Fruit fly (Drosophila melanogaster) whole organism, embryonic: ENCODE results near the gene CG14212.

Experiments
- Atf3 ChIP-seq: fragments of 200-800 bp; sonication (Bioruptor generic); optimal IDR thresholded peaks from 3 replicates; lab custom pipeline; 2016; ENCODE audit warnings: missing biosample characterization, missing genetic modification characterization
- B-H2 ChIP-seq: fragments of 200-800 bp; sonication (Bioruptor generic); optimal IDR thresholded peaks from 2 replicates; lab custom pipeline; 2018; ENCODE audit warnings: missing biosample characterization, mild to moderate bottlenecking, missing genetic modification characterization
- Bgb ChIP-seq: fragments of 200-800 bp; sonication (Bioruptor generic); IDR thresholded peaks from 2 replicates; pipeline ENCODE4 v1.3.6; 2022; ENCODE audit warnings: missing biosample characterization, missing genetic modification characterization; ENCODE audit not compliant: partially characterized antibody
- CG10543 ChIP-seq: fragments of 200-800 bp; sonication (Bioruptor generic); optimal IDR thresholded peaks from 3 replicates; lab custom pipeline; 2017; ENCODE audit warnings: missing biosample characterization, mild to moderate bottlenecking, missing genetic modification characterization, moderate library complexity
- CG10979 ChIP-seq: fragments of 200-800 bp; sonication (Bioruptor generic); optimal IDR thresholded peaks from 2 replicates; lab custom pipeline; 2018; ENCODE audit warnings: missing biosample characterization, mild to moderate bottlenecking, missing genetic modification characterization, moderate library complexity
- CG11560 ChIP-seq: fragments of 200-800 bp; sonication (Bioruptor generic); IDR thresholded peaks from 3 replicates; pipeline ENCODE4 v1.3.6; 2022; ENCODE audit warnings: missing biosample characterization, missing genetic modification characterization
- CG12219 ChIP-seq: fragments of 200-800 bp; sonication (Bioruptor generic); optimal IDR thresholded peaks from 3 replicates; lab custom pipeline; 2018; ENCODE audit warnings: missing biosample characterization, mild to moderate bottlenecking, missing genetic modification characterization
- CG13123 ChIP-seq: fragments of 200-800 bp; sonication (Bioruptor generic); optimal IDR thresholded peaks from 2 replicates; lab custom pipeline; 2016; ENCODE audit warnings: missing biosample characterization, missing genetic modification characterization
- CG13424 ChIP-seq: fragments of 200-800 bp; sonication (Bioruptor generic); optimal IDR thresholded peaks from 2 replicates; lab custom pipeline; 2019; ENCODE audit warnings: missing biosample characterization, mild to moderate bottlenecking, missing genetic modification characterization, moderate library complexity
- CG13624 ChIP-seq: fragments of 200-800 bp; sonication (Bioruptor generic); optimal IDR thresholded peaks from 2 replicates; lab custom pipeline; 2016; ENCODE audit warnings: missing biosample characterization, missing genetic modification characterization
- CG15269 ChIP-seq: fragments of 200-800 bp; sonication (Bioruptor generic); optimal IDR thresholded peaks from 2 replicates; lab custom pipeline; 2018; ENCODE audit warnings: missing biosample characterization, mild to moderate bottlenecking, missing genetic modification characterization, moderate library complexity
- CG1602 ChIP-seq: fragments of 200-800 bp; sonication (Bioruptor generic); optimal IDR thresholded peaks from 3 replicates; lab custom pipeline; 2016; ENCODE audit warnings: missing biosample characterization, missing genetic modification characterization
- CG16863 ChIP-seq: fragments of 200-800 bp; sonication (Bioruptor generic); optimal IDR thresholded peaks from 3 replicates; lab custom pipeline; 2016; ENCODE audit warnings: missing biosample characterization, missing genetic modification characterization
- CG17359 ChIP-seq: fragments of 200-800 bp; sonication (Bioruptor generic); optimal IDR thresholded peaks from 3 replicates; lab custom pipeline; 2018; ENCODE audit warnings: missing biosample characterization, mild to moderate bottlenecking, missing genetic modification characterization, moderate library complexity
- CG2678 ChIP-seq: fragments of 200-800 bp; sonication (Bioruptor generic); optimal IDR thresholded peaks from 3 replicates; lab custom pipeline; 2019; ENCODE audit warnings: missing biosample characterization, mild to moderate bottlenecking, missing genetic modification characterization, moderate library complexity
- CG30403 ChIP-seq: fragments of 200-800 bp; sonication (Bioruptor generic); optimal IDR thresholded peaks from 3 replicates; lab custom pipeline; 2016; ENCODE audit warnings: missing biosample characterization, missing genetic modification characterization
- CG30431 ChIP-seq: fragments of 200-800 bp; sonication (Bioruptor generic); optimal IDR thresholded peaks from 2 replicates; lab custom pipeline; 2017; ENCODE audit warnings: missing biosample characterization, missing genetic modification characterization
- CG31441 ChIP-seq: fragments of 200-800 bp; sonication (Bioruptor generic); IDR thresholded peaks from 2 replicates; pipeline ENCODE4 v1.3.6; 2022; ENCODE audit warnings: missing biosample characterization, missing genetic modification characterization
- CG34224 ChIP-seq: fragments of 200-800 bp; sonication (Bioruptor generic); IDR thresholded peaks from 3 replicates; pipeline ENCODE4 v1.3.6; 2022; ENCODE audit warnings: missing biosample characterization, missing genetic modification characterization; ENCODE audit not compliant: partially characterized antibody
- CG4360 ChIP-seq: fragments of 200-800 bp; sonication (Bioruptor generic); IDR thresholded peaks from 2 replicates; pipeline ENCODE4 v1.3.6; 2022; ENCODE audit warnings: missing biosample characterization, missing genetic modification characterization
- CG4424 ChIP-seq: fragments of 200-800 bp; sonication (Bioruptor generic); optimal IDR thresholded peaks from 3 replicates; lab custom pipeline; 2016; ENCODE audit warnings: missing biosample characterization, missing genetic modification characterization
- CG4617 ChIP-seq: fragments of 200-800 bp; sonication (Bioruptor generic); optimal IDR thresholded peaks from 3 replicates; lab custom pipeline; 2016; ENCODE audit warnings: missing biosample characterization, missing genetic modification characterization, borderline replicate concordance
- CG6175 ChIP-seq: fragments of 200-800 bp; sonication (Bioruptor generic); IDR thresholded peaks from 3 replicates; pipeline ENCODE4 v1.3.6; 2022; ENCODE audit warnings: missing biosample characterization, missing genetic modification characterization
- CG6854 ChIP-seq: fragments of 200-800 bp; sonication (Bioruptor generic); optimal IDR thresholded peaks from 3 replicates; lab custom pipeline; 2017; ENCODE audit warnings: missing biosample characterization, mild to moderate bottlenecking, missing genetic modification characterization
- CG9817 ChIP-seq: fragments of 200-800 bp; sonication (Bioruptor generic); optimal IDR thresholded peaks from 2 replicates; lab custom pipeline; 2018; ENCODE audit warnings: missing biosample characterization, mild to moderate bottlenecking, missing genetic modification characterization, moderate library complexity
- CTCF ChIP-seq: fragments of 200-800 bp; sonication (Bioruptor generic); optimal IDR thresholded peaks from 2 replicates; lab custom pipeline; 2017; ENCODE audit warnings: missing biosample characterization, mild to moderate bottlenecking, missing genetic modification characterization, moderate library complexity
- D19A ChIP-seq: fragments of 200-800 bp; optimal IDR thresholded peaks from 3 replicates; lab custom pipeline; 2019; ENCODE audit warnings: missing biosample characterization, mild to moderate bottlenecking, missing genetic modification characterization, moderate library complexity
- Doc3 ChIP-seq: fragments of 200-800 bp; sonication (Bioruptor generic); IDR thresholded peaks from 3 replicates; pipeline ENCODE4 v1.3.6; 2022; ENCODE audit warnings: missing biosample characterization, missing genetic modification characterization; ENCODE audit not compliant: partially characterized antibody
- Pdp1 ChIP-seq, 2 experiments: fragments of 200-800 bp; sonication (Bioruptor generic); optimal IDR thresholded peaks; 3 replicates each; lab custom pipeline; 2016; ENCODE audit warnings: missing biosample characterization in 2 of 2, missing genetic modification characterization in 2 of 2, mild to moderate bottlenecking in 1 of 2, moderate library complexity in 1 of 2
- Ravus ChIP-seq: fragments of 200-800 bp; sonication (Bioruptor generic); IDR thresholded peaks from 2 replicates; pipeline ENCODE4 v1.3.6; 2022; ENCODE audit warnings: missing biosample characterization, missing genetic modification characterization
- Sry-δ ChIP-seq: fragments of 200-800 bp; sonication (Bioruptor generic); optimal IDR thresholded peaks from 2 replicates; lab custom pipeline; 2016; ENCODE audit warnings: missing biosample characterization, missing genetic modification characterization
- ap ChIP-seq: fragments of 200-800 bp; sonication (Bioruptor generic); IDR thresholded peaks from 2 replicates; pipeline ENCODE4 v1.3.6; 2022; ENCODE audit warnings: missing biosample characterization, missing genetic modification characterization
- bab2 ChIP-seq: fragments of 200-800 bp; sonication (Bioruptor generic); optimal IDR thresholded peaks from 2 replicates; lab custom pipeline; 2016; ENCODE audit warnings: missing biosample characterization, missing genetic modification characterization
- bbx ChIP-seq: fragments of 200-800 bp; sonication (Bioruptor generic); IDR thresholded peaks from 2 replicates; pipeline ENCODE4 v1.3.6; 2022; ENCODE audit warnings: missing biosample characterization, missing genetic modification characterization; ENCODE audit not compliant: partially characterized antibody
- cad ChIP-seq: fragments of >200 bp; optimal IDR thresholded peaks from 2 replicates; lab custom pipeline; 2017; ENCODE audit warnings: missing biosample characterization, missing genetic modification characterization
- cas ChIP-seq: fragments of 200-800 bp; sonication (Bioruptor generic); IDR thresholded peaks from 2 replicates; pipeline ENCODE4 v1.3.6; 2022; ENCODE audit warnings: missing biosample characterization, missing genetic modification characterization
- chn ChIP-seq: fragments of 200-800 bp; sonication (Bioruptor generic); optimal IDR thresholded peaks from 2 replicates; lab custom pipeline; 2016; ENCODE audit warnings: missing biosample characterization, missing genetic modification characterization
- dm ChIP-seq: fragments of 200-800 bp; sonication (Bioruptor generic); optimal IDR thresholded peaks from 3 replicates; lab custom pipeline; 2016; ENCODE audit warnings: missing biosample characterization, missing genetic modification characterization
- ftz-f1 ChIP-seq: fragments of 200-800 bp; sonication (Bioruptor generic); optimal IDR thresholded peaks from 2 replicates; lab custom pipeline; 2016; ENCODE audit warnings: missing biosample characterization, missing genetic modification characterization
- gcm2 ChIP-seq: fragments of 200-800 bp; sonication (Bioruptor generic); optimal IDR thresholded peaks from 2 replicates; lab custom pipeline; 2016; ENCODE audit warnings: missing biosample characterization, missing genetic modification characterization
- gro ChIP-seq: fragments of 200-800 bp; sonication (Bioruptor generic); optimal IDR thresholded peaks from 2 replicates; lab custom pipeline; 2016; ENCODE audit warnings: missing biosample characterization, missing genetic modification characterization
- hbn ChIP-seq: fragments of 200-800 bp; sonication (Bioruptor generic); IDR thresholded peaks from 2 replicates; pipeline ENCODE4 v1.3.6; 2022; ENCODE audit warnings: missing biosample characterization, missing genetic modification characterization; ENCODE audit not compliant: partially characterized antibody
- kni ChIP-seq: fragments of 200-800 bp; sonication (Bioruptor generic); optimal IDR thresholded peaks from 3 replicates; lab custom pipeline; 2017; ENCODE audit warnings: mild to moderate bottlenecking, missing biosample characterization, missing genetic modification reagents, missing genetic modification characterization
- lbe ChIP-seq: fragments of 200-800 bp; sonication (Bioruptor generic); optimal IDR thresholded peaks from 2 replicates; lab custom pipeline; 2016; ENCODE audit warnings: missing biosample characterization, mild to moderate bottlenecking, missing genetic modification characterization
- nom ChIP-seq: fragments of 200-800 bp; sonication (Bioruptor generic); optimal IDR thresholded peaks from 2 replicates; lab custom pipeline; 2017; ENCODE audit warnings: missing biosample characterization, missing genetic modification characterization, mild to moderate bottlenecking, moderate library complexity, missing genetic modification reagents
- otp ChIP-seq: fragments of 200-800 bp; sonication (Bioruptor generic); IDR thresholded peaks from 3 replicates; pipeline ENCODE4, ENCODE4 v1.3.6; 2022; ENCODE audit warnings: missing biosample characterization, missing genetic modification characterization
- pho ChIP-seq: fragments of 200-800 bp; sonication (Bioruptor generic); optimal IDR thresholded peaks from 2 replicates; lab custom pipeline; 2016; ENCODE audit warnings: missing biosample characterization, missing genetic modification characterization
- pnt ChIP-seq: fragments of 200-800 bp; sonication (Bioruptor generic); optimal IDR thresholded peaks from 3 replicates; lab custom pipeline; 2016; ENCODE audit warnings: missing biosample characterization, missing genetic modification characterization
- repo ChIP-seq: fragments of 200-800 bp; sonication (Bioruptor generic); optimal IDR thresholded peaks from 2 replicates; lab custom pipeline; 2016; ENCODE audit warnings: missing biosample characterization, missing genetic modification characterization
- sens ChIP-seq: fragments of 200-800 bp; sonication (Bioruptor generic); peaks from one replicate; lab custom pipeline; 2016; ENCODE audit warnings: missing biosample characterization, missing genetic modification characterization
- sima ChIP-seq: fragments of 200-800 bp; sonication (Bioruptor generic); optimal IDR thresholded peaks from 2 replicates; lab custom pipeline; 2016; ENCODE audit warnings: missing biosample characterization, missing genetic modification characterization
- trh ChIP-seq: fragments of 200-800 bp; sonication (Bioruptor generic); optimal IDR thresholded peaks from 2 replicates; lab custom pipeline; 2016; ENCODE audit warnings: missing biosample characterization, missing genetic modification characterization

Gene CG14212

dm6 chrX:19666991-19667409, 41.5 kb downstream of the CG14212 start, which contains the start of gene Zw (continued):
- no peak for TF ChIP-seq CTCF
- peak; percentile 30 for TF ChIP-seq pnt (GFP tag; lab: Kevin White, UChicago)
- TF ChIP-seq kni (GFP tag; lab: Kevin White, UChicago) = peak; percentile 25
- TF ChIP-seq D19A (tag; lab: Kevin White, UChicago) = peak; percentile 46
- no peak for TF ChIP-seq ap (GFP tag; lab: Robert Waterston, UW)
- peak; percentile 38 to 43 for TF ChIP-seq Pdp1 (GFP tag; optimal IDR thresholded peaks at IDR 0.05; lab: Kevin White, UChicago)
- TF ChIP-seq sima (GFP tag; lab: Kevin White, UChicago) = no peak
- peak; percentile 26; the same call in 1 of the 3 replicates for TF ChIP-seq CG34224 (GFP tag; lab: Robert Waterston, UW)
- TF ChIP-seq CG30431 (GFP tag; lab: Kevin White, UChicago) = peak; percentile 47
- peak; percentile 28 for TF ChIP-seq CG12219
- peak; percentile 6 for TF ChIP-seq Atf3 (GFP tag; lab: Kevin White, UChicago)
- peak; percentile 40 for TF ChIP-seq lbe (GFP tag; lab: Kevin White, UChicago)
- no peak for TF ChIP-seq ftz-f1
- no peak for TF ChIP-seq CG31441 (GFP tag; lab: Robert Waterston, UW)
- 0 out of 3 replicates have a peak, but pooled peaks have one; percentile 40 for TF ChIP-seq otp (GFP tag; lab: Robert Waterston, UW)
- TF ChIP-seq CG6854 = no peak
- TF ChIP-seq Ravus = no peak
- no peak for TF ChIP-seq pho
- TF ChIP-seq gro (GFP tag; lab: Kevin White, UChicago) = peak; percentile 53
- TF ChIP-seq CG4424 (GFP tag; lab: Kevin White, UChicago) = peak; percentile 52
- no peak for TF ChIP-seq gcm2
- peak; percentile 57 for TF ChIP-seq Bgb
- TF ChIP-seq CG17359 (tag; lab: Kevin White, UChicago) = peak; percentile 31
- TF ChIP-seq B-H2 = peak; percentile 48
- no peak for TF ChIP-seq CG13123 (GFP tag; lab: Kevin White, UChicago)
- TF ChIP-seq CG1602 = peak; percentile 25
- peak; percentile 11 for TF ChIP-seq nom (GFP tag; lab: Kevin White, UChicago)
- TF ChIP-seq sens (GFP tag; lab: Kevin White, UChicago) = peak; percentile 81
- peak; percentile 60 for TF ChIP-seq CG30403
- peak; percentile 10 for TF ChIP-seq CG13624
- TF ChIP-seq Sry-δ (GFP tag; lab: Kevin White, UChicago) = no peak
- TF ChIP-seq CG4360 (GFP tag; lab: Robert Waterston, UW) = peak; percentile 80
- TF ChIP-seq chn (GFP tag; lab: Kevin White, UChicago) = peak; percentile 51
- TF ChIP-seq hbn (GFP tag; lab: Robert Waterston, UW) = no peak
- TF ChIP-seq CG2678 = peak; percentile 57
- peak; percentile 47 for TF ChIP-seq CG16863 (GFP tag; lab: Kevin White, UChicago)
- TF ChIP-seq CG11560 = no peak
- peak; percentile 68 for TF ChIP-seq CG10543
- peak; percentile 32 for TF ChIP-seq bab2
- TF ChIP-seq cad (GFP tag; lab: Kevin White, UChicago) = no peak
- TF ChIP-seq trh (GFP tag; lab: Kevin White, UChicago) = no peak
- TF ChIP-seq CG15269 (tag; lab: Kevin White, UChicago) = peak; percentile 52
- peak; percentile 50 for TF ChIP-seq CG9817 (tag; lab: Kevin White, UChicago)
- peak; percentile 89 for TF ChIP-seq CG6175 (GFP tag; lab: Robert Waterston, UW)
- TF ChIP-seq dm (GFP tag; lab: Kevin White, UChicago) = peak; percentile 5
- no peak for TF ChIP-seq repo (GFP tag; lab: Kevin White, UChicago)
- peak; percentile 61 for TF ChIP-seq bbx
- no peak for TF ChIP-seq Doc3
- TF ChIP-seq CG10979 (tag; lab: Kevin White, UChicago) = peak; percentile 35
- TF ChIP-seq cas (GFP tag; lab: Robert Waterston, UW) = no peak
- TF ChIP-seq CG4617 = no peak
- TF ChIP-seq CG13424 = peak; percentile 39
